Worm (Caenorhabditis elegans): Measurements from ENCODE around the gene swt-4.

- TF ChIP-seq duxl-1 (tag; optimal IDR thresholded peaks at IDR 0.05; ENCODE audit: poor library complexity) (no peak), nhr-76 (tag; optimal IDR thresholded peaks at IDR 0.05) (no peak), dpl-1 (GFP tag; optimal IDR thresholded peaks at IDR 0.05) (no peak), nhr-11 (tag; optimal IDR thresholded peaks at IDR 0.05) (no peak), pqm-1 (tag; optimal IDR thresholded peaks at IDR 0.05) (no peak), daf-19 (GFP tag; conservative IDR thresholded peaks at IDR 0.05) (no peak), dve-1 (tag; optimal IDR thresholded peaks at IDR 0.05; ENCODE audit: insufficient read depth) (no peak), lsy-2 (tag; optimal IDR thresholded peaks at IDR 0.05) (no peak), ama-1 (optimal IDR thresholded peaks at IDR 0.05) (no peak), nhr-237 (tag; optimal IDR thresholded peaks at IDR 0.05) (no peak), ces-1 (GFP tag; optimal IDR thresholded peaks at IDR 0.05) (no peak), unc-39 (tag; optimal IDR thresholded peaks at IDR 0.05) (no peak), aha-1 (tag) (peak; percentile 18)
Observed at ce11 chrIII:10638339-10639021, 9.5 kb upstream of the swt-4 start, which contains the start of gene Y39A1A.27.

Data from whole organism, L4 larva.